Worm (Caenorhabditis elegans): ENCODE measurements around the gene xol-1.

xol-1 gene

ce11 chrX:8018441-8018840 is 22.7 kb upstream of the xol-1 start:
- no peak for TF ChIP-seq unc-62 (GFP tag; optimal IDR thresholded peaks at IDR 0.05)
- peak; percentile 85 for TF ChIP-seq nhr-129 (tag; optimal IDR thresholded peaks at IDR 0.05)
- TF ChIP-seq mbf-1 (tag; optimal IDR thresholded peaks at IDR 0.05), result no peak
- TF ChIP-seq egl-27 (tag; optimal IDR thresholded peaks at IDR 0.05), result no peak
- no peak for TF ChIP-seq ztf-4 (tag; optimal IDR thresholded peaks at IDR 0.05)
- TF ChIP-seq skn-1 (tag; optimal IDR thresholded peaks at IDR 0.05), result no peak
- TF ChIP-seq F13H6.1 (tag; optimal IDR thresholded peaks at IDR 0.05), result peak; percentile 24
- TF ChIP-seq sma-9 (GFP tag; optimal IDR thresholded peaks at IDR 0.05), result peak; percentile 67
- no peak for TF ChIP-seq sma-9 (tag; optimal IDR thresholded peaks at IDR 0.05)
- TF ChIP-seq ztf-1 (GFP tag; conservative IDR thresholded peaks at IDR 0.05), result no peak
- TF ChIP-seq peb-1 (tag; optimal IDR thresholded peaks at IDR 0.05), result no peak
- no peak for TF ChIP-seq nhr-11 (tag; optimal IDR thresholded peaks at IDR 0.05)
- no peak for TF ChIP-seq lin-39 (tag; optimal IDR thresholded peaks at IDR 0.05)
- TF ChIP-seq nhr-77 (tag; optimal IDR thresholded peaks at IDR 0.05), result no peak
- TF ChIP-seq dmd-4 (tag; optimal IDR thresholded peaks at IDR 0.05), result no peak
- peak; percentile 74 for TF ChIP-seq ama-1 (optimal IDR thresholded peaks at IDR 0.05)
- no peak for TF ChIP-seq sem-4 (tag; optimal IDR thresholded peaks at IDR 0.05)
- no peak for TF ChIP-seq ceh-82 (tag; optimal IDR thresholded peaks at IDR 0.05)
- TF ChIP-seq lsy-2 (tag; optimal IDR thresholded peaks at IDR 0.05), result peak in 1 of 2 experiments; percentile 1
- TF ChIP-seq aly-2 (tag; optimal IDR thresholded peaks at IDR 0.05), result no peak
- TF ChIP-seq unc-55 (GFP tag; optimal IDR thresholded peaks at IDR 0.05), result no peak
- TF ChIP-seq nhr-237 (tag; optimal IDR thresholded peaks at IDR 0.05), result no peak
- TF ChIP-seq ceh-16 (tag; optimal IDR thresholded peaks at IDR 0.05), result no peak
- TF ChIP-seq sma-3 (GFP tag; optimal IDR thresholded peaks at IDR 0.05), result peak; percentile 0
- TF ChIP-seq elt-3 (tag; optimal IDR thresholded peaks at IDR 0.05), result no peak
- no peak for TF ChIP-seq C34F6.9 (tag; optimal IDR thresholded peaks at IDR 0.05)
- no peak for TF ChIP-seq lin-13 (GFP tag; optimal IDR thresholded peaks at IDR 0.05)
- no peak for TF ChIP-seq nhr-10 (tag; optimal IDR thresholded peaks at IDR 0.05)
- peak; percentile 58 for TF ChIP-seq nhr-25 (tag; optimal IDR thresholded peaks at IDR 0.05)
- no peak for TF ChIP-seq nhr-6 (tag; optimal IDR thresholded peaks at IDR 0.05)
- no peak for TF ChIP-seq ZK546.5 (tag; optimal IDR thresholded peaks at IDR 0.05)
- peak; percentile 2 for TF ChIP-seq gmeb-1 (tag; optimal IDR thresholded peaks at IDR 0.05)
- no peak for TF ChIP-seq R02D3.7 (tag; optimal IDR thresholded peaks at IDR 0.05)
- no peak for TF ChIP-seq ztf-11 (tag; optimal IDR thresholded peaks at IDR 0.05)

- TF ChIP-seq R02D3.7 (tag; optimal IDR thresholded peaks at IDR 0.05) (no peak), zag-1 (tag; optimal IDR thresholded peaks at IDR 0.05) (peak; percentile 62), snpc-4 (tag; optimal IDR thresholded peaks at IDR 0.05) (peak; percentile 56), gmeb-1 (tag; optimal IDR thresholded peaks at IDR 0.05) (peak; percentile 47), nhr-77 (tag; optimal IDR thresholded peaks at IDR 0.05) (no peak), nhr-11 (tag; optimal IDR thresholded peaks at IDR 0.05) (no peak), fos-1 (tag; optimal IDR thresholded peaks at IDR 0.05) (peak; percentile 81), sem-4 (tag; optimal IDR thresholded peaks at IDR 0.05) (peak; percentile 81), lsy-2 (tag; optimal IDR thresholded peaks at IDR 0.05) (peak; percentile 48 to 73), ztf-11 (tag; optimal IDR thresholded peaks at IDR 0.05) (no peak), mab-5 (tag; optimal IDR thresholded peaks at IDR 0.05) (peak; percentile 4), ZK546.5 (tag; optimal IDR thresholded peaks at IDR 0.05) (no peak), nhr-25 (tag; optimal IDR thresholded peaks at IDR 0.05) (peak; percentile 87), lin-13 (GFP tag; optimal IDR thresholded peaks at IDR 0.05) (peak; percentile 43), F13H6.1 (tag; optimal IDR thresholded peaks at IDR 0.05) (peak; percentile 95), alr-1 (tag; optimal IDR thresholded peaks at IDR 0.05) (no peak), nhr-12 (tag; optimal IDR thresholded peaks at IDR 0.05) (no peak), ztf-1 (GFP tag; conservative IDR thresholded peaks at IDR 0.05) (no peak), ztf-4 (tag; optimal IDR thresholded peaks at IDR 0.05) (peak; percentile 49), sma-9 (GFP tag; optimal IDR thresholded peaks at IDR 0.05) (peak; percentile 97), sma-9 (tag; optimal IDR thresholded peaks at IDR 0.05) (no peak), nhr-23 (tag; optimal IDR thresholded peaks at IDR 0.05) (no peak), unc-62 (GFP tag; optimal IDR thresholded peaks at IDR 0.05) (no peak), nhr-10 (tag; optimal IDR thresholded peaks at IDR 0.05) (no peak), ama-1 (optimal IDR thresholded peaks at IDR 0.05) (peak; percentile 87), mdl-1 (tag; optimal IDR thresholded peaks at IDR 0.05) (peak; percentile 86 to 94), elt-3 (tag; optimal IDR thresholded peaks at IDR 0.05) (no peak), skn-1 (tag; optimal IDR thresholded peaks at IDR 0.05) (no peak), unc-39 (tag; optimal IDR thresholded peaks at IDR 0.05) (no peak), lin-39 (tag; optimal IDR thresholded peaks at IDR 0.05) (no peak), blmp-1 (tag; optimal IDR thresholded peaks at IDR 0.05; ENCODE audit: insufficient read depth) (peak; percentile 66), lin-11 (tag; optimal IDR thresholded peaks at IDR 0.05) (peak; percentile 68), nhr-6 (tag; optimal IDR thresholded peaks at IDR 0.05) (peak; percentile 41), ceh-16 (tag; optimal IDR thresholded peaks at IDR 0.05) (peak; percentile 56), aly-2 (tag; optimal IDR thresholded peaks at IDR 0.05) (no peak), nhr-129 (tag; optimal IDR thresholded peaks at IDR 0.05) (peak; percentile 93), peb-1 (tag; optimal IDR thresholded peaks at IDR 0.05) (no peak), C34F6.9 (tag; optimal IDR thresholded peaks at IDR 0.05) (peak; percentile 83), crh-2 (tag; optimal IDR thresholded peaks at IDR 0.05) (peak; percentile 96), dmd-4 (tag; optimal IDR thresholded peaks at IDR 0.05) (no peak), mbf-1 (tag; optimal IDR thresholded peaks at IDR 0.05) (no peak), sma-3 (GFP tag; optimal IDR thresholded peaks at IDR 0.05) (peak; percentile 70), ceh-82 (tag; optimal IDR thresholded peaks at IDR 0.05) (no peak), egl-27 (tag; optimal IDR thresholded peaks at IDR 0.05) (peak; percentile 72), unc-55 (GFP tag; optimal IDR thresholded peaks at IDR 0.05) (peak; percentile 76), Y55F3AM.14 (GFP tag; optimal IDR thresholded peaks at IDR 0.05) (peak; percentile 92), nhr-21 (tag; optimal IDR thresholded peaks at IDR 0.05) (peak; percentile 85), nhr-237 (tag; optimal IDR thresholded peaks at IDR 0.05) (no peak)
Measured at ce11 chrX:8019665-8020064, 21.4 kb upstream of the xol-1 start.

Measured in whole organism, L2 larva.